Fruit fly (Drosophila melanogaster) whole organism, embryonic: ENCODE data around the gene CG17646.

Experiments
- ATbp ChIP-seq: fragments of 200-800 bp; sonication (Bioruptor generic); optimal IDR thresholded peaks from 2 replicates; lab custom pipeline; 2017; ENCODE audit warnings: missing biosample characterization, mild to moderate bottlenecking, missing genetic modification characterization, missing genetic modification reagents
- Aef1 ChIP-seq: fragments of 200-800 bp; sonication (Bioruptor generic); IDR thresholded peaks from 3 replicates; pipeline ENCODE4 v1.3.6; 2022; ENCODE audit warnings: missing biosample characterization, missing genetic modification characterization
- CG10654 ChIP-seq: fragments of 200-800 bp; sonication (Bioruptor generic); optimal IDR thresholded peaks from 2 replicates; lab custom pipeline; 2016; ENCODE audit warnings: missing biosample characterization, missing genetic modification characterization
- CG11560 ChIP-seq: fragments of 200-800 bp; sonication (Bioruptor generic); IDR thresholded peaks from 3 replicates; pipeline ENCODE4 v1.3.6; 2022; ENCODE audit warnings: missing biosample characterization, missing genetic modification characterization
- CG12391 ChIP-seq: fragments of 200-800 bp; sonication (Bioruptor generic); optimal IDR thresholded peaks from 3 replicates; lab custom pipeline; 2018; ENCODE audit warnings: missing biosample characterization, mild to moderate bottlenecking, missing genetic modification characterization, moderate library complexity
- CG14667 ChIP-seq: fragments of 200-800 bp; sonication (Bioruptor generic); IDR thresholded peaks from 2 replicates; pipeline ENCODE4 v1.3.6; 2022; ENCODE audit warnings: missing biosample characterization, missing genetic modification characterization
- CG15514 ChIP-seq: fragments of 200-800 bp; sonication (Bioruptor generic); optimal IDR thresholded peaks from 3 replicates; lab custom pipeline; 2017; ENCODE audit warnings: missing biosample characterization, missing genetic modification characterization, mild to moderate bottlenecking, moderate library complexity, missing genetic modification reagents
- CG18619 ChIP-seq: fragments of 200-800 bp; sonication (Bioruptor generic); optimal IDR thresholded peaks from 3 replicates; lab custom pipeline; 2017; ENCODE audit warnings: missing biosample characterization, mild to moderate bottlenecking, missing genetic modification characterization
- CG18764 ChIP-seq: fragments of 200-800 bp; sonication (Bioruptor generic); optimal IDR thresholded peaks from 3 replicates; lab custom pipeline; 2016; ENCODE audit warnings: missing biosample characterization, missing genetic modification characterization
- CG30403 ChIP-seq: fragments of 200-800 bp; sonication (Bioruptor generic); optimal IDR thresholded peaks from 3 replicates; lab custom pipeline; 2016; ENCODE audit warnings: missing biosample characterization, missing genetic modification characterization
- CG3407 ChIP-seq: fragments of 200-800 bp; sonication (Bioruptor generic); optimal IDR thresholded peaks from 2 replicates; lab custom pipeline; 2018; ENCODE audit warnings: missing biosample characterization, mild to moderate bottlenecking, missing genetic modification characterization
- CG3726 ChIP-seq: fragments of 200-800 bp; sonication (Bioruptor generic); IDR thresholded peaks from 3 replicates; pipeline ENCODE4, ENCODE4 v1.3.6; 2022; ENCODE audit warnings: missing biosample characterization, missing genetic modification characterization
- CG4617 ChIP-seq: fragments of 200-800 bp; sonication (Bioruptor generic); optimal IDR thresholded peaks from 3 replicates; lab custom pipeline; 2016; ENCODE audit warnings: missing biosample characterization, missing genetic modification characterization, borderline replicate concordance
- CG6254 ChIP-seq: fragments of 200-800 bp; sonication (Bioruptor generic); optimal IDR thresholded peaks from 3 replicates; lab custom pipeline; 2017; ENCODE audit warnings: mild to moderate bottlenecking, missing biosample characterization, missing genetic modification reagents, missing genetic modification characterization
- CG6813 ChIP-seq: fragments of 200-800 bp; sonication (Bioruptor generic); optimal IDR thresholded peaks from 2 replicates; lab custom pipeline; 2017; ENCODE audit warnings: missing biosample characterization, missing genetic modification characterization, mild to moderate bottlenecking, moderate library complexity, missing genetic modification reagents
- CG7271 ChIP-seq: fragments of 200-800 bp; sonication (Bioruptor generic); optimal IDR thresholded peaks from 2 replicates; lab custom pipeline; 2018; ENCODE audit warnings: missing biosample characterization, mild to moderate bottlenecking, missing genetic modification characterization, moderate library complexity
- CG9727 ChIP-seq: fragments of 200-800 bp; sonication (Bioruptor generic); optimal IDR thresholded peaks from 3 replicates; lab custom pipeline; 2017; ENCODE audit warnings: missing biosample characterization, mild to moderate bottlenecking, missing genetic modification characterization
- CG9797 ChIP-seq: fragments of 200-800 bp; sonication (Bioruptor generic); optimal IDR thresholded peaks from 3 replicates; lab custom pipeline; 2018; ENCODE audit warnings: missing biosample characterization, mild to moderate bottlenecking, missing genetic modification characterization
- E2f1 ChIP-seq: fragments of 200-800 bp; sonication (Bioruptor generic); IDR thresholded peaks from 2 replicates; pipeline ENCODE4 v1.3.6; 2022; ENCODE audit warnings: missing biosample characterization, missing genetic modification characterization
- Ets65A ChIP-seq: fragments of 200-800 bp; sonication (Bioruptor generic); peaks from one replicate; lab custom pipeline; 2016; ENCODE audit warnings: missing biosample characterization, missing genetic modification characterization
- Fer1 ChIP-seq: fragments of 200-800 bp; sonication (Bioruptor generic); optimal IDR thresholded peaks from 2 replicates; lab custom pipeline; 2017; ENCODE audit warnings: missing biosample characterization, mild to moderate bottlenecking, missing genetic modification characterization
- Gug ChIP-seq: fragments of 200-800 bp; sonication (Bioruptor generic); IDR thresholded peaks from 4 replicates; pipeline ENCODE4 v1.3.6; 2022; ENCODE audit warnings: missing biosample characterization, missing genetic modification characterization
- HLH54F ChIP-seq: fragments of 200-800 bp; sonication (Bioruptor generic); optimal IDR thresholded peaks from 3 replicates; lab custom pipeline; 2016; ENCODE audit warnings: missing biosample characterization, missing genetic modification characterization
- HmgD ChIP-seq: fragments of 200-800 bp; sonication (Bioruptor generic); optimal IDR thresholded peaks from 3 replicates; lab custom pipeline; 2016; ENCODE audit warnings: missing biosample characterization, missing genetic modification characterization
- Mad ChIP-seq: fragments of 200-800 bp; sonication (Bioruptor generic); optimal IDR thresholded peaks from 2 replicates; lab custom pipeline; 2016; ENCODE audit warnings: missing biosample characterization, missing genetic modification characterization
- Meics ChIP-seq: fragments of 200-800 bp; sonication (Bioruptor generic); optimal IDR thresholded peaks from 2 replicates; lab custom pipeline; 2017; ENCODE audit warnings: missing biosample characterization, mild to moderate bottlenecking, missing genetic modification characterization
- Nf-YB ChIP-seq: fragments of 200-800 bp; sonication (Bioruptor generic); optimal IDR thresholded peaks from 3 replicates; lab custom pipeline; 2019; ENCODE audit warnings: missing biosample characterization, mild to moderate bottlenecking, missing genetic modification characterization, moderate library complexity
- Side ChIP-seq: fragments of 200-800 bp; sonication (Bioruptor generic); optimal IDR thresholded peaks from 2 replicates; lab custom pipeline; 2016; ENCODE audit warnings: missing biosample characterization, missing genetic modification characterization
- Trl ChIP-seq, 3 experiments: fragments of >200 bp in 2 of 3; fragments of 200-800 bp in 1 of 3; sonication (Bioruptor generic) in 1 of 3; optimal IDR thresholded peaks; 2 replicates in 1 of 3; 3 replicates in 2 of 3; lab custom pipeline; 2016 to 2017; ENCODE audit warnings: missing biosample characterization in 1 of 3, missing genetic modification characterization in 1 of 3
- Vsx1 ChIP-seq: fragments of 200-800 bp; sonication (Bioruptor generic); optimal IDR thresholded peaks from 2 replicates; lab custom pipeline; 2017; ENCODE audit warnings: missing biosample characterization, mild to moderate bottlenecking, missing genetic modification characterization, missing genetic modification reagents
- Xbp1 ChIP-seq: fragments of 200-800 bp; sonication (Bioruptor generic); optimal IDR thresholded peaks from 3 replicates; lab custom pipeline; 2016; ENCODE audit warnings: missing biosample characterization, mild to moderate bottlenecking, missing genetic modification characterization
- az2 ChIP-seq: fragments of 200-800 bp; sonication (Bioruptor generic); optimal IDR thresholded peaks from 3 replicates; lab custom pipeline; 2016; ENCODE audit warnings: missing biosample characterization, missing genetic modification characterization
- chif ChIP-seq, 2 experiments: fragments of 200-800 bp; sonication (Bioruptor generic); optimal IDR thresholded peaks; 3 replicates each; lab custom pipeline; 2016; ENCODE audit warnings: missing biosample characterization in 2 of 2, missing genetic modification characterization in 2 of 2
- chn ChIP-seq: fragments of 200-800 bp; sonication (Bioruptor generic); optimal IDR thresholded peaks from 2 replicates; lab custom pipeline; 2016; ENCODE audit warnings: missing biosample characterization, missing genetic modification characterization
- croc ChIP-seq: fragments of 200-800 bp; sonication (Bioruptor generic); conservative IDR thresholded peaks from 3 replicates; pipeline ENCODE4 v1.3.6; 2022; ENCODE audit warnings: missing biosample characterization, missing genetic modification characterization
- dati ChIP-seq: fragments of 200-800 bp; sonication (Bioruptor generic); IDR thresholded peaks from 2 replicates; pipeline ENCODE4 v1.3.6; 2022; ENCODE audit warnings: missing biosample characterization, missing genetic modification characterization
- ftz-f1 ChIP-seq: fragments of 200-800 bp; sonication (Bioruptor generic); optimal IDR thresholded peaks from 2 replicates; lab custom pipeline; 2016; ENCODE audit warnings: missing biosample characterization, missing genetic modification characterization
- gce ChIP-seq: fragments of 200-800 bp; sonication (Bioruptor generic); IDR thresholded peaks from 3 replicates; pipeline ENCODE4 v1.3.6; 2022; ENCODE audit warnings: missing biosample characterization, missing genetic modification characterization
- gcm ChIP-seq: fragments of 200-800 bp; sonication (Bioruptor generic); optimal IDR thresholded peaks from 2 replicates; lab custom pipeline; 2019; ENCODE audit warnings: missing biosample characterization, mild to moderate bottlenecking, missing genetic modification characterization, moderate library complexity
- inv ChIP-seq: fragments of 200-800 bp; sonication (Bioruptor generic); IDR thresholded peaks from 2 replicates; pipeline ENCODE4 v1.3.6; 2022; ENCODE audit warnings: missing biosample characterization, missing genetic modification characterization; ENCODE audit not compliant: partially characterized antibody
- jumu ChIP-seq: fragments of 200-800 bp; sonication (Bioruptor generic); optimal IDR thresholded peaks from 3 replicates; lab custom pipeline; 2016; ENCODE audit warnings: missing biosample characterization, missing genetic modification characterization
- ken ChIP-seq: fragments of 200-800 bp; sonication (Bioruptor generic); IDR thresholded peaks from 3 replicates; pipeline ENCODE4 v1.3.6; 2022; ENCODE audit warnings: missing biosample characterization, missing genetic modification characterization
- odd ChIP-seq: fragments of 200-800 bp; sonication (Bioruptor generic); optimal IDR thresholded peaks from 2 replicates; lab custom pipeline; 2017; ENCODE audit warnings: missing biosample characterization, mild to moderate bottlenecking, missing genetic modification characterization
- otp ChIP-seq: fragments of 200-800 bp; sonication (Bioruptor generic); IDR thresholded peaks from 3 replicates; pipeline ENCODE4, ENCODE4 v1.3.6; 2022; ENCODE audit warnings: missing biosample characterization, missing genetic modification characterization
- pb ChIP-seq: fragments of 200-800 bp; sonication (Bioruptor generic); optimal IDR thresholded peaks from 3 replicates; lab custom pipeline; 2016; ENCODE audit warnings: missing biosample characterization, missing genetic modification characterization
- prd ChIP-seq, 3 experiments: fragments of >200 bp in 2 of 3; fragments of 200-800 bp in 1 of 3; sonication (Bioruptor generic) in 1 of 3; optimal IDR thresholded peaks in 2 of 3; IDR thresholded peaks in 1 of 3; 2 replicates in 2 of 3; 3 replicates in 1 of 3; pipeline versions ENCODE4 v1.3.6 to Lab custom; 2017 to 2022; ENCODE audit warnings: missing biosample characterization in 1 of 3, missing genetic modification characterization in 1 of 3
- schlank ChIP-seq: fragments of 200-800 bp; sonication (Bioruptor generic); optimal IDR thresholded peaks from 2 replicates; lab custom pipeline; 2018; ENCODE audit warnings: missing biosample characterization, mild to moderate bottlenecking, missing genetic modification characterization
- sna ChIP-seq: fragments of 200-800 bp; sonication (Bioruptor generic); IDR thresholded peaks from 2 replicates; pipeline ENCODE4 v1.3.6; 2022; ENCODE audit warnings: missing biosample characterization, missing genetic modification characterization; ENCODE audit not compliant: partially characterized antibody
- stc ChIP-seq: fragments of 200-800 bp; sonication (Bioruptor generic); IDR thresholded peaks from 2 replicates; pipeline ENCODE4 v1.3.6; 2022; ENCODE audit warnings: missing biosample characterization, missing genetic modification characterization
- vfl ChIP-seq: fragments of 200-800 bp; sonication (Bioruptor generic); optimal IDR thresholded peaks from 2 replicates; lab custom pipeline; 2016; ENCODE audit warnings: missing biosample characterization, missing genetic modification characterization
- wor ChIP-seq: fragments of 200-800 bp; sonication (Bioruptor generic); IDR thresholded peaks from 2 replicates; pipeline ENCODE4 v1.3.6; 2022; ENCODE audit warnings: missing biosample characterization, missing genetic modification characterization

Gene CG17646

dm6 chr2L:1710224-1710623 lies 22.1 kb upstream of the CG17646 start, which contains the start of the genes CG17660 and mRpL48 (continued):
- TF ChIP-seq sna (GFP tag; lab: Robert Waterston, UW): peak; percentile 62; the same call in 1 of the 2 replicates
- no peak for TF ChIP-seq Aef1 (GFP tag; lab: Robert Waterston, UW)
- no peak for TF ChIP-seq CG30403 (GFP tag; lab: Kevin White, UChicago)
- TF ChIP-seq Nf-YB: no peak
- TF ChIP-seq E2f1 (GFP tag; lab: Robert Waterston, UW): no peak
- TF ChIP-seq prd (optimal IDR thresholded peaks at IDR 0.05; lab: Kevin White, UChicago): no peak
- TF ChIP-seq prd (GFP tag; IDR thresholded peaks at IDR 0.05; lab: Robert Waterston, UW): no peak
- no peak for TF ChIP-seq CG6813 (GFP tag; lab: Kevin White, UChicago)
- TF ChIP-seq ken (GFP tag; lab: Robert Waterston, UW): no peak
- no peak for TF ChIP-seq CG3726 (GFP tag; lab: Robert Waterston, UW)
- peak; percentile 41 for TF ChIP-seq Fer1 (GFP tag; lab: Kevin White, UChicago)
- no peak for TF ChIP-seq chif (GFP tag; optimal IDR thresholded peaks at IDR 0.05; lab: Kevin White, UChicago)
- TF ChIP-seq CG4617 (GFP tag; lab: Kevin White, UChicago): peak; percentile 89
- no peak for TF ChIP-seq CG11560
- TF ChIP-seq CG3407 (GFP tag; lab: Kevin White, UChicago): no peak
- TF ChIP-seq vfl: no peak
- no peak for TF ChIP-seq gcm (GFP tag; lab: Kevin White, UChicago)
- peak; percentile 45 for TF ChIP-seq Ets65A (GFP tag; lab: Kevin White, UChicago)
- TF ChIP-seq CG7271 (tag; lab: Kevin White, UChicago): no peak
- TF ChIP-seq Mad (GFP tag; lab: Kevin White, UChicago): no peak
- no peak for TF ChIP-seq Vsx1
- TF ChIP-seq CG18619: no peak
- no peak for TF ChIP-seq gce
- no peak for TF ChIP-seq odd (GFP tag; lab: Kevin White, UChicago)
- TF ChIP-seq Trl (optimal IDR thresholded peaks at IDR 0.05; lab: Kevin White, UChicago): no peak
- peak; percentile 25 for TF ChIP-seq Trl (GFP tag; optimal IDR thresholded peaks at IDR 0.05; lab: Kevin White, UChicago)
- peak; percentile 11 for TF ChIP-seq CG12391 (tag; lab: Kevin White, UChicago)
- TF ChIP-seq HLH54F (GFP tag; lab: Kevin White, UChicago): no peak
- peak; percentile 97 for TF ChIP-seq CG9797 (GFP tag; lab: Kevin White, UChicago)
- no peak for TF ChIP-seq ATbp (GFP tag; lab: Kevin White, UChicago)
- TF ChIP-seq schlank (tag; lab: Kevin White, UChicago): no peak
- peak; percentile 47 for TF ChIP-seq ftz-f1 (GFP tag; lab: Kevin White, UChicago)
- TF ChIP-seq CG6254 (GFP tag; lab: Kevin White, UChicago): no peak
- no peak for TF ChIP-seq CG18764 (GFP tag; lab: Kevin White, UChicago)
- TF ChIP-seq az2 (GFP tag; lab: Kevin White, UChicago): no peak
- TF ChIP-seq inv (GFP tag; lab: Robert Waterston, UW): peak; percentile 52
- TF ChIP-seq otp (GFP tag; lab: Robert Waterston, UW): no peak
- no peak for TF ChIP-seq wor
- no peak for TF ChIP-seq pb (GFP tag; lab: Kevin White, UChicago)
- no peak for TF ChIP-seq dati (GFP tag; lab: Robert Waterston, UW)
- TF ChIP-seq Meics (GFP tag; lab: Kevin White, UChicago): peak; percentile 28
- no peak for TF ChIP-seq Gug (GFP tag; lab: Robert Waterston, UW)
- TF ChIP-seq CG14667 (GFP tag; lab: Robert Waterston, UW): no peak
- no peak for TF ChIP-seq Side
- peak; percentile 83 for TF ChIP-seq CG15514 (GFP tag; lab: Kevin White, UChicago)
- TF ChIP-seq jumu: no peak
- no peak for TF ChIP-seq chn (GFP tag; lab: Kevin White, UChicago)
- TF ChIP-seq CG9727 (GFP tag; lab: Kevin White, UChicago): no peak
- no peak for TF ChIP-seq croc (GFP tag; lab: Robert Waterston, UW)
- peak; percentile 19; the same call in 1 of the 2 replicates for TF ChIP-seq stc
- TF ChIP-seq HmgD: no peak
- no peak for TF ChIP-seq CG10654 (GFP tag; lab: Kevin White, UChicago)
- TF ChIP-seq Xbp1: peak; percentile 25
